Worm (Caenorhabditis elegans): ENCODE data around the gene rpn-7.
"Not testable (repeated sequence)": the region's sequence is repeated elsewhere in the genome, so short reads cannot be mapped to it uniquely, and the experiment has no call there.

rpn-7 gene

DNA sequence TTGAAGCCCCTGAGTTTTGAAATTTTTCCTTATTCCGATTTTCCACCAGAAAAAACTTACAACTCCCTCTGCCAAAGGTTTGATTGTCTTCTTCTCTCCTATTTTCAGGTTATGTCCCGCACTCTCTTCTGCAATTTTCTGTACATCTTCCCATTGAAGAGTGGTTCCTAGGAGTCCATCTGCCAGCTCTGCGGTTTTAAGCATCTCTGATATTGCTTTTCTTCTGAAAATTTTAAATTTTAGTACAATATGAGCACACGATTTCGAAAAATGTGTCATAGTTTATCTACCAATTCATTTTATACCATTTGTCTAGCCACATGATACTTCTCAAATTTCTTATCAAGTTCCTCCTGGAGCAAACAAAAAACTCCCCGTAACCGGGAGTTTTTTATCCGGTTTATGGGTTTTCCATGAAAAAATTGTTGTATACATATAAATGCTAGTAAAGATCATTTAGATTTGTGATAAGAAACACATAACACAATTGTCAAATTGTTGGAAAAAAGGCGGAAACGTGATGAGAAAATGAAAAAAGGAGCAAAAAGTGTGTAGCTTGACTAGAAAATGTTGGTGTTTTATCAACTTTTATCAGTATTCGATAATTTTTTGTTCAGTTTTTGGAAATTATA, 5.4 kb upstream of the rpn-7 start (continued):
- peak; percentile 44 for TF ChIP-seq pqm-1 (tag; optimal IDR thresholded peaks at IDR 0.05)
- peak; percentile 71 for TF ChIP-seq nhr-28 (tag; optimal IDR thresholded peaks at IDR 0.05)

DNA sequence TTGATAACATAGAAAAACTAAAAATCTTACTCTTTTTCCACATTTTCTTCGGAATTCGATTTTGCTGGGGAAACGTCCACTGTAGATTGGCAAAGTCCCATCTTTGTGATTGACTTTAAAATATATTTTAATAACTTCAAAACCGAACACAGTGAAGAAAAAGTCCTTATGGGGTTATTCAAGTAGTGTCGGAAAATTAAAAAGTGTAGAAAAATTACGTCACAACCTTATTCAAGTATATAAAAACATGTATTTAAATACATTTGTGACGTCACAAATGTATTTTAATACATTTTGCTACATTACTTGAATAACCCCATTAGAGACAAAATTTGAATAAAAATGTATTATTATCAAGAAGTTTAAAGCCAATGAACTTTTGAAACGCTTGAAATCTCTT, 3.6 kb upstream of the rpn-7 start, which contains the start of gene F49C12.7:
Gene F49C12.7 (minus strand): TSS at position 101 of the 400 bp plus-strand sequence.
- not testable (repeated sequence) for TF ChIP-seq F49E8.2 (tag; optimal IDR thresholded peaks at IDR 0.05; ENCODE audit: borderline replicate concordance); hmg-1.1 (GFP tag; IDR thresholded peaks at IDR 0.05); nhr-102 (tag; optimal IDR thresholded peaks at IDR 0.05)

DNA sequence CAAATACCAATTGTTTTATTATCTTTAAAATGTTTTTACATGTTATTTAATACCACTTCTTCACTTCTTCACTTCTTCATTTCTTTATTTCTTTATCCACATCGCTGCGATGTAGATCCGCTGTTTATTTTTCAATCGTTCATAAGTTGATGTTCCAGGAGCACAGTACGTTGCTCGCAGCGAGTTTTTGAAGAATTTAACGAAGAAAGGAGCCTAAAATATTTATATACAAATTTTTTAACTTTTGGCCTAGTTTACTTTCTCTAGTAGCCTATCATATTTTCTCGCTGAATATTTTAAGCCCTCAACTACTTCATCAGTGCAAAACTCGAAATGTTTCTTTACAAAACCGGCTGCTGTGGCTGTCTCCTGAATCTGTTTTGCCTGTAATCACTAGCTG, 1.7 kb downstream of the rpn-7 start:
- peak; percentile 75 for TF ChIP-seq aha-1 (tag)
- TF ChIP-seq lin-38 (GFP tag; IDR thresholded peaks at IDR 0.05), result peak; percentile 55
- no peak for TF ChIP-seq vab-7 (GFP tag; IDR thresholded peaks at IDR 0.05)

DNA sequence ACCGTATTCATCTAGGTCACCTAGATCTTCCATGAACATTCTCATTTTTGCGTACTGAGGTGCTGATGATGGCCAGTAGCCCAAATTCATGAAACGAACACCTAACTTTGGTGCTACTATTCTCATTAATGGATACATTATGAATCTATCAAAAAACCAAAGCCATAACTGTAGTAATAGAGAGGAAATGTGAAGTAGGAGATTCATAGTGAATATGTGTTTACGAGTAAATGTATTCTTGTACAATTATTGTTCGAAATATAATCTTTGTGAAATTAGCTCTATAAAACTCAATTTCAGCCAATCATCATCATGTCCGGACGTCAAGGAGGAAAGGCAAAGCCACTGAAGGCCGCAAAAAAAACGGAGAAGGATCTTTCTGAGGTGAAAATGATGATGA, 2.6 kb downstream of the rpn-7 start, which contains the start of the genes F49C12.11 and nemt-1:
Gene F49C12.11 (plus strand): TSS at position 301 of the 400 bp plus-strand sequence.
Gene nemt-1 (minus strand): TSS at position 360 of the 400 bp plus-strand sequence.
- TF ChIP-seq ceh-28 (tag; optimal IDR thresholded peaks at IDR 0.05) (no peak), dmd-8 (GFP tag; IDR thresholded peaks at IDR 0.05) (no peak), F37D6.2 (tag; optimal IDR thresholded peaks at IDR 0.05) (no peak), dmd-6 (GFP tag; IDR thresholded peaks at IDR 0.05) (no peak), zfp-3 (GFP tag; conservative IDR thresholded peaks at IDR 0.05) (no peak)

DNA sequence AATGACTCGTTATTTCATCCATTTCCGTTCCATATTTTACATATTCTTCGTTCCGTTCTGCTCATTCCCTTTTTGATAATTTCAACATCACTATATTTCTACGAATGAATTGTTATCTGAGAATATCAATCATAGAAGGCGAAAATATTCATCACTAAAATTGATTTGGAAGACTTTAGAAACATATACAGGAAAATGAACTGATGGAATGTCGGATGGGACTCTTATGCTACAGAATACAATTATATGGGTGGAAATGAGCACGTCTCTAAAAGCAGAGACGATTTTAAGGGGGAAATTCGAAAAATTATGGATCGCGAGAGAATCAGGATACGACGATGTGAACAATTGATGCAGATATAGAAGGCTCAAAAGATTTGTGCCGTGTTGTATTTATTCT, 3.6 kb downstream of the rpn-7 start:
- TF ChIP-seq arid-1 (GFP tag; conservative IDR thresholded peaks at IDR 0.05) (0 out of 2 replicates have a peak, but pooled peaks have one; percentile 41), unc-62 (GFP tag; optimal IDR thresholded peaks at IDR 0.05 in 1 of 2) (peak in 1 of 2 experiments; percentile 51), unc-62 (tag; optimal IDR thresholded peaks at IDR 0.05) (no peak), ama-1 (optimal IDR thresholded peaks at IDR 0.05) (peak; percentile 31), lin-39 (tag; optimal IDR thresholded peaks at IDR 0.05) (no peak), T20F7.1 (GFP tag; optimal IDR thresholded peaks at IDR 0.05) (no peak), Y105C5A.15 (GFP tag; IDR thresholded peaks at IDR 0.05) (0 out of 2 replicates have a peak, but pooled peaks have one; percentile 40), Y48G9A.11 (GFP tag; IDR thresholded peaks at IDR 0.05) (0 out of 2 replicates have a peak, but pooled peaks have one; percentile 30), nhr-28 (tag; optimal IDR thresholded peaks at IDR 0.05) (no peak), daf-16 (GFP tag; optimal IDR thresholded peaks at IDR 0.05) (no peak), daf-16 (tag; optimal IDR thresholded peaks at IDR 0.05) (peak; percentile 18), gei-8 (GFP tag; optimal IDR thresholded peaks at IDR 0.05) (peak; percentile 30)

DNA sequence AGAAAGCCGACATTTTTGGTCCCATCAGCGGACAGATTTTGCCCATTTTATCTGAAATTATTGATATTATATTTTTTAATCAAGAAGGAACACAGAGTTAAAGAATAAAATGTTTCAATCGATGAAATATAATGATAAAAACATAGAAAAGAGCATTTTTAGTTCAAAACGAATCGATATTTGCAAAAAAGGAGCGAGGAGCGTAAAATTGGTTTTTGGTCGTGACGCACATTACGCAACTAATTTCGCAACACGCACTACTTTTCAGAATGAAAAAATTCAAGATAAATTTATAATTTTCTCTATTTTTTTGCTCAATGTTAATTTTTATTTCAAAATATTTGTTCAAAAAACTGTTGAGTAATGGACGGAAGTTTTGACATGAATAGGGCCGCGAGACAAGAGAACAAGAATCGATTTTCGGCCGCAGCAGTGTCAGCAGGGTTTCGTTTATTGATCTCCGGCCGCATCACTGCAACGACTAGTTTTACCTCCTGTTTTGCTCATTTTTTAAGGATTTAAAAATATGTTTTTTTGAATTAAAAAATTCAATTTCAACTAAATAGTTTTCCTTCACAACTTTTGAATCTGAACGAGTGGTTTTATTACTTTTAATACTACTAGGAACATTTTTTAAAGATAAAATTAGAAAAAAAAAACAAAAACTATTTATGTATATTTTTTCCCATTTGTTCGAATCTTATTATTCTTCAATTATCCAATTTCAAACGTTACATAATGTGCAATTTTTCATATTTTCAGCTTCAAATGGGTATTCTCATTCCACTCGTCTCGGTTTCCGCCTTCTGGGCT, 4.8 kb downstream of the rpn-7 start, which contains the start of the genes F49C12.12 and vha-17:
Gene F49C12.12 (minus strand): TSS at position 51 of the 813 bp plus-strand sequence.
Gene vha-17 (plus strand): TSS at position 763 of the 813 bp plus-strand sequence.
- TF ChIP-seq D1046.2 (GFP tag; IDR thresholded peaks at IDR 0.05) (no peak), hlh-11 (tag; optimal IDR thresholded peaks at IDR 0.05) (peak; percentile 79), nhr-28 (tag; optimal IDR thresholded peaks at IDR 0.05) (peak; percentile 19), T20F7.1 (GFP tag; optimal IDR thresholded peaks at IDR 0.05) (peak; percentile 70), nhr-77 (tag; optimal IDR thresholded peaks at IDR 0.05) (peak; percentile 74), dmd-6 (GFP tag; IDR thresholded peaks at IDR 0.05) (peak; percentile 51), arid-1 (GFP tag; conservative IDR thresholded peaks at IDR 0.05) (no peak), pqm-1 (tag; optimal IDR thresholded peaks at IDR 0.05) (peak; percentile 33), zag-1 (tag; optimal IDR thresholded peaks at IDR 0.05) (no peak), ztf-7 (tag; optimal IDR thresholded peaks at IDR 0.05) (no peak), ceh-28 (tag; optimal IDR thresholded peaks at IDR 0.05) (peak; percentile 6), zip-2 (tag; optimal IDR thresholded peaks at IDR 0.05) (no peak), lsy-2 (tag; optimal IDR thresholded peaks at IDR 0.05) (peak in 1 of 2 experiments; percentile 56), php-3 (GFP tag; IDR thresholded peaks at IDR 0.05) (no peak), daf-16 (GFP tag; optimal IDR thresholded peaks at IDR 0.05) (no peak), daf-16 (tag; optimal IDR thresholded peaks at IDR 0.05) (peak; percentile 55), dpl-1 (GFP tag; optimal IDR thresholded peaks at IDR 0.05) (peak; percentile 7), nhr-76 (tag; optimal IDR thresholded peaks at IDR 0.05) (no peak), unc-39 (tag; optimal IDR thresholded peaks at IDR 0.05) (no peak), lin-39 (tag; optimal IDR thresholded peaks at IDR 0.05) (no peak), mxl-2 (GFP tag; conservative IDR thresholded peaks at IDR 0.05) (no peak), ZK337.2 (GFP tag; IDR thresholded peaks at IDR 0.05) (no peak), T26A8.4 (GFP tag; IDR thresholded peaks at IDR 0.05) (no peak), R02D3.7 (tag; optimal IDR thresholded peaks at IDR 0.05) (no peak)

Data from whole organism, L4 larva.